Worm (Caenorhabditis elegans): Measurements from ENCODE around the gene C17C3.1.

ce11 chrII:5554788-5555187 lies 15.6 kb upstream of the C17C3.1 start:
- TF ChIP-seq F13C5.2 (tag; optimal IDR thresholded peaks at IDR 0.05) (no peak), B0310.2 (tag; optimal IDR thresholded peaks at IDR 0.05) (no peak), sea-1 (GFP tag; conservative IDR thresholded peaks at IDR 0.05) (no peak), flt-1 (GFP tag; IDR thresholded peaks at IDR 0.05) (no peak), hnd-1 (tag; optimal IDR thresholded peaks at IDR 0.05) (no peak), pes-1 (GFP tag; IDR thresholded peaks at IDR 0.05) (no peak), tbx-37 (GFP tag; conservative IDR thresholded peaks at IDR 0.05) (no peak), ets-7 (tag; optimal IDR thresholded peaks at IDR 0.05) (no peak), ceh-13 (GFP tag; optimal IDR thresholded peaks at IDR 0.05) (no peak), ama-1 (optimal IDR thresholded peaks at IDR 0.05) (no peak)

Data from whole organism, early embryonic.